Fruit fly (Drosophila melanogaster) whole organism, prepupa: Measurements from ENCODE around the gene AstC.

Experiments
- Blimp-1 ChIP-seq: fragments of 200-800 bp; sonication (Bioruptor generic); optimal IDR thresholded peaks from 3 replicates; lab custom pipeline; 2017; ENCODE audit warnings: missing biosample characterization, missing genetic modification characterization, mild to moderate bottlenecking, moderate library complexity, missing genetic modification reagents
- CG10669 ChIP-seq: fragments of 200-800 bp; sonication (Bioruptor generic); optimal IDR thresholded peaks from 3 replicates; lab custom pipeline; 2018; ENCODE audit warnings: missing biosample characterization, mild to moderate bottlenecking, missing genetic modification characterization, moderate library complexity
- CG11762 ChIP-seq: fragments of 200-800 bp; sonication (Bioruptor generic); optimal IDR thresholded peaks from 3 replicates; lab custom pipeline; 2016; ENCODE audit warnings: missing biosample characterization, missing genetic modification characterization; ENCODE audit not compliant: insufficient read depth
- CG11902 ChIP-seq: fragments of 200-800 bp; sonication (Bioruptor generic); optimal IDR thresholded peaks from 3 replicates; lab custom pipeline; 2016; ENCODE audit warnings: missing biosample characterization, missing genetic modification characterization
- CG15336 ChIP-seq: fragments of 200-800 bp; sonication (Bioruptor generic); IDR thresholded peaks from 2 replicates; pipeline ENCODE4 v1.3.6; 2022; ENCODE audit warnings: missing biosample characterization, missing genetic modification characterization
- CG1621 ChIP-seq: fragments of 200-800 bp; sonication (Bioruptor generic); optimal IDR thresholded peaks from 3 replicates; lab custom pipeline; 2018; ENCODE audit warnings: missing biosample characterization, mild to moderate bottlenecking, missing genetic modification characterization
- CG16779 ChIP-seq: fragments of 200-800 bp; sonication (Bioruptor generic); optimal IDR thresholded peaks from 3 replicates; lab custom pipeline; 2017; ENCODE audit warnings: missing biosample characterization, mild to moderate bottlenecking, missing genetic modification characterization
- CG3032 ChIP-seq: fragments of 200-800 bp; optimal IDR thresholded peaks from 2 replicates; lab custom pipeline; 2019; ENCODE audit warnings: missing biosample characterization, mild to moderate bottlenecking, missing genetic modification characterization, moderate library complexity
- CG32006 ChIP-seq: fragments of 200-800 bp; sonication (Bioruptor generic); optimal IDR thresholded peaks from 3 replicates; lab custom pipeline; 2017; ENCODE audit warnings: missing biosample characterization, mild to moderate bottlenecking, missing genetic modification characterization
- CG34406 ChIP-seq: fragments of 200-800 bp; sonication (Bioruptor generic); optimal IDR thresholded peaks from 3 replicates; lab custom pipeline; 2016; ENCODE audit warnings: missing biosample characterization, missing genetic modification characterization
- CG3919 ChIP-seq: fragments of 200-800 bp; sonication (Bioruptor generic); optimal IDR thresholded peaks from 3 replicates; lab custom pipeline; 2016; ENCODE audit warnings: missing biosample characterization, missing genetic modification characterization
- CG4318 ChIP-seq: fragments of 200-800 bp; sonication (Bioruptor generic); optimal IDR thresholded peaks from 3 replicates; lab custom pipeline; 2017; ENCODE audit warnings: missing biosample characterization, mild to moderate bottlenecking, missing genetic modification characterization
- CG6163 ChIP-seq: fragments of 200-800 bp; sonication (Bioruptor generic); IDR thresholded peaks from 3 replicates; pipeline ENCODE4 v1.3.6; 2022; ENCODE audit warnings: missing biosample characterization, missing genetic modification characterization
- CG6808 ChIP-seq: fragments of 200-800 bp; sonication (Bioruptor generic); optimal IDR thresholded peaks from 3 replicates; lab custom pipeline; 2017; ENCODE audit warnings: missing biosample characterization, missing genetic modification characterization, mild to moderate bottlenecking, moderate library complexity, missing genetic modification reagents
- CG6854 ChIP-seq: fragments of 200-800 bp; sonication (Bioruptor generic); optimal IDR thresholded peaks from 2 replicates; lab custom pipeline; 2017; ENCODE audit warnings: missing biosample characterization, mild to moderate bottlenecking, missing genetic modification characterization
- CG7368 ChIP-seq: fragments of 200-800 bp; sonication (Bioruptor generic); optimal IDR thresholded peaks from 3 replicates; lab custom pipeline; 2016; ENCODE audit warnings: missing biosample characterization, missing genetic modification characterization
- CG8119 ChIP-seq: fragments of 200-800 bp; sonication (Bioruptor generic); IDR thresholded peaks from 3 replicates; pipeline ENCODE4 v1.3.6; 2022; ENCODE audit warnings: missing biosample characterization, missing genetic modification characterization
- CG8319 ChIP-seq: fragments of 200-800 bp; sonication (Bioruptor generic); optimal IDR thresholded peaks from 3 replicates; lab custom pipeline; 2016; ENCODE audit warnings: missing biosample characterization, missing genetic modification characterization
- CG8632 ChIP-seq: fragments of 200-800 bp; sonication (Bioruptor generic); optimal IDR thresholded peaks from 3 replicates; lab custom pipeline; 2016; ENCODE audit warnings: missing biosample characterization, missing genetic modification characterization
- CG9139 ChIP-seq: fragments of 200-800 bp; sonication (Bioruptor generic); optimal IDR thresholded peaks from 3 replicates; lab custom pipeline; 2017; ENCODE audit warnings: missing biosample characterization, mild to moderate bottlenecking, missing genetic modification characterization
- Eip75B ChIP-seq: fragments of 200-800 bp; sonication (Bioruptor generic); optimal IDR thresholded peaks from 3 replicates; lab custom pipeline; 2016; ENCODE audit warnings: missing biosample characterization, missing genetic modification characterization
- Eip78C ChIP-seq: fragments of 200-800 bp; sonication (Bioruptor generic); peaks from one replicate; lab custom pipeline; 2016; ENCODE audit warnings: missing biosample characterization, missing genetic modification characterization
- Eip93F ChIP-seq: fragments of 200-800 bp; sonication (Bioruptor generic); optimal IDR thresholded peaks from 2 replicates; lab custom pipeline; 2016; ENCODE audit warnings: missing biosample characterization, mild to moderate bottlenecking, missing genetic modification characterization
- Ets21C ChIP-seq: fragments of 200-800 bp; sonication (Bioruptor generic); optimal IDR thresholded peaks from 3 replicates; lab custom pipeline; 2016; ENCODE audit warnings: missing biosample characterization, missing genetic modification characterization
- Ets96B ChIP-seq: fragments of 200-800 bp; optimal IDR thresholded peaks from 2 replicates; lab custom pipeline; 2019; ENCODE audit warnings: missing biosample characterization, mild to moderate bottlenecking, missing genetic modification characterization, moderate library complexity
- Gug ChIP-seq: fragments of 200-800 bp; sonication (Bioruptor generic); IDR thresholded peaks from 2 replicates; pipeline ENCODE4 v1.3.6; 2022; ENCODE audit warnings: missing biosample characterization, missing genetic modification characterization
- Hr38 ChIP-seq: sonication (Bioruptor generic); optimal IDR thresholded peaks from 2 replicates; lab custom pipeline; 2016; ENCODE audit warnings: missing biosample characterization, missing genetic modification characterization
- Hr39 ChIP-seq: fragments of 200-800 bp; sonication (Bioruptor generic); optimal IDR thresholded peaks from 2 replicates; lab custom pipeline; 2016; ENCODE audit warnings: missing biosample characterization, missing genetic modification characterization
- Lpt ChIP-seq: fragments of 200-800 bp; sonication (Bioruptor generic); optimal IDR thresholded peaks from 3 replicates; lab custom pipeline; 2016; ENCODE audit warnings: missing biosample characterization, missing genetic modification characterization
- Met ChIP-seq: fragments of 200-800 bp; sonication (Bioruptor generic); optimal IDR thresholded peaks from 3 replicates; lab custom pipeline; 2016; ENCODE audit warnings: missing biosample characterization, missing genetic modification characterization
- Smox ChIP-seq: fragments of 200-800 bp; sonication (Bioruptor generic); optimal IDR thresholded peaks from 3 replicates; lab custom pipeline; 2016; ENCODE audit warnings: missing biosample characterization, missing genetic modification characterization
- Sox102F ChIP-seq: fragments of 200-800 bp; sonication (Bioruptor generic); optimal IDR thresholded peaks from 2 replicates; lab custom pipeline; 2016; ENCODE audit warnings: missing biosample characterization, mild to moderate bottlenecking, missing genetic modification characterization
- Sox14 ChIP-seq: fragments of 200-800 bp; sonication (Bioruptor generic); optimal IDR thresholded peaks from 3 replicates; lab custom pipeline; 2016; ENCODE audit warnings: missing biosample characterization, missing genetic modification characterization
- cyc ChIP-seq: fragments of 200-800 bp; sonication (Bioruptor generic); optimal IDR thresholded peaks from 3 replicates; lab custom pipeline; 2016; ENCODE audit warnings: missing biosample characterization, missing genetic modification characterization
- dac ChIP-seq: fragments of 200-800 bp; sonication (Bioruptor generic); optimal IDR thresholded peaks from 2 replicates; lab custom pipeline; 2017; ENCODE audit warnings: missing biosample characterization, mild to moderate bottlenecking, missing genetic modification characterization
- dsx ChIP-seq: fragments of 200-800 bp; optimal IDR thresholded peaks from 3 replicates; lab custom pipeline; 2019; ENCODE audit warnings: missing biosample characterization, mild to moderate bottlenecking, missing genetic modification characterization, moderate library complexity; ENCODE audit not compliant: poor library complexity, severe bottlenecking
- eg ChIP-seq: fragments of 200-800 bp; sonication (Bioruptor generic); IDR thresholded peaks from 3 replicates; pipeline ENCODE4 v1.3.6; 2022; ENCODE audit warnings: missing biosample characterization, missing genetic modification characterization
- esn ChIP-seq: fragments of 200-800 bp; sonication (Bioruptor generic); optimal IDR thresholded peaks from 2 replicates; lab custom pipeline; 2016; ENCODE audit warnings: missing biosample characterization, mild to moderate bottlenecking, missing genetic modification characterization, moderate library complexity
- fd59A ChIP-seq: fragments of 200-800 bp; sonication (Bioruptor generic); optimal IDR thresholded peaks from 2 replicates; lab custom pipeline; 2017; ENCODE audit warnings: missing biosample characterization, mild to moderate bottlenecking, missing genetic modification characterization, missing genetic modification reagents
- fd85E ChIP-seq: fragments of 200-800 bp; sonication (Bioruptor generic); optimal IDR thresholded peaks from 3 replicates; lab custom pipeline; 2016; ENCODE audit warnings: missing biosample characterization, missing genetic modification characterization
- lz ChIP-seq: fragments of 200-800 bp; sonication (Bioruptor generic); optimal IDR thresholded peaks from 3 replicates; lab custom pipeline; 2016; ENCODE audit warnings: missing biosample characterization, missing genetic modification characterization
- salr ChIP-seq, 2 experiments: fragments of 200-800 bp; sonication (Bioruptor generic); optimal IDR thresholded peaks; 3 replicates each; lab custom pipeline; 2016 to 2018; ENCODE audit warnings: missing biosample characterization in 2 of 2, missing genetic modification characterization in 2 of 2, mild to moderate bottlenecking in 1 of 2
- spab ChIP-seq: fragments of 200-800 bp; sonication (Bioruptor generic); optimal IDR thresholded peaks from 2 replicates; lab custom pipeline; 2017; ENCODE audit warnings: missing biosample characterization, mild to moderate bottlenecking, missing genetic modification characterization, missing genetic modification reagents
- topi ChIP-seq: fragments of 200-800 bp; sonication (Bioruptor generic); optimal IDR thresholded peaks from 3 replicates; lab custom pipeline; 2016; ENCODE audit warnings: missing biosample characterization, missing genetic modification characterization
- vri ChIP-seq: fragments of 200-800 bp; sonication (Bioruptor generic); optimal IDR thresholded peaks from 3 replicates; lab custom pipeline; 2016; ENCODE audit warnings: missing biosample characterization, mild to moderate bottlenecking, missing genetic modification characterization

AstC gene

DNA sequence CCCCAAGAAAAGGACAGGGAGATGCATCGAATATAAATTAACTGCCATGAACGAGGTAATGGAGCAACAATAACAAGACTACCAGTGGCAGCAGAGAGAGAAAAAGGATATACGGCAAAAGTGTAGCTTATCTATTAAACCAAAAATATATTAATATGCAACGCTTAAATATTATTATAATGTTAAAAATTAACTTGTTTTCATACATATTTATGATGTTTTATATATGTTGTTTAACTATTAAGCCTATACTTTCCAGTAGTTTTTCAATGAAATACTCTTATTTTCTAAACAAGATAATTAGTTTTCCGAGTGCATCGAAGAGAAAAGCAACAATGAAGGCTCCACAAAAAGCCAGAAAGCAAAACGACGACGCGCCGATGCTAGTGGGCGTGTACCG lies 12.8 kb downstream of the AstC start (continued):
- no peak for TF ChIP-seq vri (GFP tag; lab: Kevin White, UChicago)
- peak; percentile 64 for TF ChIP-seq CG3032 (tag; lab: Kevin White, UChicago)
- peak; percentile 39 for TF ChIP-seq CG6808 (GFP tag; lab: Kevin White, UChicago)
- no peak for TF ChIP-seq fd85E (GFP tag; lab: Kevin White, UChicago)
- no peak for TF ChIP-seq CG34406 (GFP tag; lab: Kevin White, UChicago)
- no peak for TF ChIP-seq CG11902 (GFP tag; lab: Kevin White, UChicago)
- no peak for TF ChIP-seq topi (GFP tag; lab: Kevin White, UChicago)
- no peak for TF ChIP-seq CG16779 (tag; lab: Kevin White, UChicago)
- no peak for TF ChIP-seq CG1621 (tag; lab: Kevin White, UChicago)
- TF ChIP-seq CG32006 (GFP tag; lab: Kevin White, UChicago) = peak; percentile 45
- TF ChIP-seq Eip78C = peak; percentile 71
- peak; percentile 82 for TF ChIP-seq dsx (GFP tag; lab: Kevin White, UChicago)
- no peak for TF ChIP-seq Eip75B (GFP tag; lab: Kevin White, UChicago)
- TF ChIP-seq, all 60 proteins: peak for 17

DNA sequence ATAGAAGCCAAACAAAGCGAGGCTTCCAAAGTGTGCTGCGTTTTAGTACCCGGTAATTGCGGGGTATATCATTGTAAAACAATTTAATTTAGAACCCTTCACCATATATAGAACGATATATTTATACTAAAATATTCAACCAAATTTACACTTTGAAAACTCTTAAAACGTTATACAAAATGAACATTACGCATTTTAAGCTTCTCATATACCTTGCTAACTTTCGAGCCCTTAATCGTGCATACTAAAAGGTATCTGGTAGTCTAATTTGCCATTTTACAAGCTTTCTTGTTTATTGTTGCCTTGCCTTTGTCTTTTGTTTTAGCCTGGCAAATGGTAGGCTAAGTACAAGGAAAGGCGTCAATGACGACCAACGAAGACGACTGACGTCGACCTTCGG lies 13.2 kb downstream of the AstC start:
- no peak for TF ChIP-seq CG6163 (GFP tag; lab: Robert Waterston, UW)
- TF ChIP-seq CG7368 = no peak
- TF ChIP-seq Sox14 (GFP tag; lab: Kevin White, UChicago) = peak; percentile 31
- TF ChIP-seq CG8319 (GFP tag; lab: Kevin White, UChicago) = no peak
- TF ChIP-seq cyc = no peak
- TF ChIP-seq Eip78C = peak; percentile 17
- TF ChIP-seq CG8119 (GFP tag; lab: Robert Waterston, UW) = no peak
- peak; percentile 20 for TF ChIP-seq esn
- no peak for TF ChIP-seq CG15336 (GFP tag; lab: Robert Waterston, UW)
- TF ChIP-seq dac (GFP tag; lab: Kevin White, UChicago) = no peak
- no peak for TF ChIP-seq CG34406 (GFP tag; lab: Kevin White, UChicago)
- peak; percentile 42 for TF ChIP-seq Met (GFP tag; lab: Kevin White, UChicago)
- TF ChIP-seq Ets21C = no peak
- no peak for TF ChIP-seq CG9139
- no peak for TF ChIP-seq CG16779 (tag; lab: Kevin White, UChicago)
- peak; percentile 0 for TF ChIP-seq Smox (GFP tag; lab: Kevin White, UChicago)
- TF ChIP-seq lz (GFP tag; lab: Kevin White, UChicago) = peak; percentile 12
- TF ChIP-seq topi (GFP tag; lab: Kevin White, UChicago) = peak; percentile 0

DNA sequence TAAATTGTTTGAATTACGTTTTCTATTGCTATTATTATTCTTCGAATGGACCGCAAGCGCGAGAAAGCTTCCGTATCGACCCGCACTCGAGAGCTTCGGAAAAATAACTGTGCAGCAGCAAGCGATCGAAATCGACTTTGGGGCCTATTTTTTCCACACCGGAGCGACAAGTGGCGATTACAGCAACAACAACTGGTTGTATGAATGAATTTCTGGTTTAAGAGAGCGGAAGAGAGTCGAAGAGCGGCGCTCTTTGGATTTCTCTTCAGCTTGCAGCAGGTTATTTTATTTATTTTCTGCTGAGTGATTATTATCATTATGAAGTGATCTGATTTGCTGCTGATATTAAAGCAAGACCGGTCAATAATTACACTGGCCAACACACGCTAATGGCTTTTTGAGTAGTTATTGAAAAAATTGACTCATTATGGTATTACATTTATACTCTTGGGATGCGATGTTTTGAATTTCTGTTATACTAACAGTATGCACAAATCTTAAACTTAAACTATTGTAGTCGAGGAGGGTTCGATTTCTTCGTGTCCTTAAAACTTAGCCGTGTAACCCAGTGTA lies 14.2 kb downstream of the AstC start, which contains the start of gene Samuel:
Samuel (minus strand) TSS at position 112 of the 573 bp plus-strand sequence.
- TF ChIP-seq CG3919 (GFP tag; lab: Kevin White, UChicago) = peak; percentile 17
- peak; percentile 50 for TF ChIP-seq CG11762 (GFP tag; lab: Kevin White, UChicago)
- TF ChIP-seq CG4318 (GFP tag; lab: Kevin White, UChicago) = peak; percentile 12
- TF ChIP-seq Hr39 = peak; percentile 19
- TF ChIP-seq CG32006 (GFP tag; lab: Kevin White, UChicago) = peak; percentile 11
- no peak for TF ChIP-seq Blimp-1 (GFP tag; lab: Kevin White, UChicago)
- peak; percentile 46 for TF ChIP-seq CG10669 (GFP tag; lab: Kevin White, UChicago)
- TF ChIP-seq Lpt = peak; percentile 12
- no peak for TF ChIP-seq Gug (GFP tag; lab: Robert Waterston, UW)
- TF ChIP-seq Smox (GFP tag; lab: Kevin White, UChicago) = peak; percentile 17
- TF ChIP-seq cyc = no peak
- peak; percentile 12 for TF ChIP-seq Eip75B (GFP tag; lab: Kevin White, UChicago)
- no peak for TF ChIP-seq CG11902 (GFP tag; lab: Kevin White, UChicago)
- TF ChIP-seq Ets21C = peak; percentile 26
- TF ChIP-seq eg = peak; percentile 73; the same call in 1 of the 3 replicates
- peak; percentile 44 for TF ChIP-seq Met (GFP tag; lab: Kevin White, UChicago)
- peak; percentile 5 to 44 for TF ChIP-seq salr (GFP tag; optimal IDR thresholded peaks at IDR 0.05; lab: Kevin White, UChicago)
- TF ChIP-seq CG8119 (GFP tag; lab: Robert Waterston, UW) = peak; percentile 68; the same call in 2 of the 3 replicates
- TF ChIP-seq CG6854 (GFP tag; lab: Kevin White, UChicago) = peak; percentile 87
- TF ChIP-seq CG6163 (GFP tag; lab: Robert Waterston, UW) = peak; percentile 72
- TF ChIP-seq Eip93F (GFP tag; lab: Kevin White, UChicago) = no peak
- TF ChIP-seq CG8632 (GFP tag; lab: Kevin White, UChicago) = peak; percentile 47
- peak; percentile 17 for TF ChIP-seq fd59A (GFP tag; lab: Kevin White, UChicago)
- TF ChIP-seq esn = peak; percentile 28
- peak; percentile 68 for TF ChIP-seq CG16779 (tag; lab: Kevin White, UChicago)
- peak; percentile 64 for TF ChIP-seq Sox102F (GFP tag; lab: Kevin White, UChicago)
- TF ChIP-seq CG9139 = peak; percentile 53
- peak; percentile 48 for TF ChIP-seq Ets96B (tag; lab: Kevin White, UChicago)
- TF ChIP-seq spab = peak; percentile 34
- TF ChIP-seq Hr38 (GFP tag; lab: Kevin White, UChicago) = no peak
- no peak for TF ChIP-seq fd85E (GFP tag; lab: Kevin White, UChicago)
